Worm (Caenorhabditis elegans) whole organism, L4/young adult: Measurements from ENCODE around the gene unc-2.

Experiments used
- W03F9.2 ChIP-seq: fragments of 150-350 bp; optimal IDR thresholded peaks from 2 replicates; lab custom pipeline; 2014; ENCODE audit warnings: missing biosample characterization, missing genetic modification characterization
- dao-5 ChIP-seq: sonication (generic microtip); optimal IDR thresholded peaks from 2 replicates; lab custom pipeline; 2016; ENCODE audit warnings: missing genotype, missing genetic modification characterization, moderate library complexity, missing compliant biosample characterization
- him-1 ChIP-seq: sonication (generic microtip); optimal IDR thresholded peaks from 2 replicates; lab custom pipeline; 2016; ENCODE audit warnings: missing genotype, missing genetic modification reagents, missing genetic modification characterization, missing compliant biosample characterization

unc-2 gene

ce11 chrX:2697645-2698044 lies 65.7 kb downstream of the unc-2 start:
- TF ChIP-seq dao-5 (tag; lab: Kevin White, UChicago) (no peak), him-1 (no peak), W03F9.2 (tag; lab: Kevin White, UChicago) (no peak)

ce11 chrX:2696563-2696962 lies 66.8 kb downstream of the unc-2 start:
- TF ChIP-seq dao-5 (tag; lab: Kevin White, UChicago) (no peak), him-1 (no peak), W03F9.2 (tag; lab: Kevin White, UChicago) (no peak)

- TF ChIP-seq W03F9.2 (tag; lab: Kevin White, UChicago) (no peak), dao-5 (tag; lab: Kevin White, UChicago) (no peak), him-1 (no peak)
These were observed 68.0 kb downstream of the unc-2 start for ce11 chrX:2695292-2695691.

DNA sequence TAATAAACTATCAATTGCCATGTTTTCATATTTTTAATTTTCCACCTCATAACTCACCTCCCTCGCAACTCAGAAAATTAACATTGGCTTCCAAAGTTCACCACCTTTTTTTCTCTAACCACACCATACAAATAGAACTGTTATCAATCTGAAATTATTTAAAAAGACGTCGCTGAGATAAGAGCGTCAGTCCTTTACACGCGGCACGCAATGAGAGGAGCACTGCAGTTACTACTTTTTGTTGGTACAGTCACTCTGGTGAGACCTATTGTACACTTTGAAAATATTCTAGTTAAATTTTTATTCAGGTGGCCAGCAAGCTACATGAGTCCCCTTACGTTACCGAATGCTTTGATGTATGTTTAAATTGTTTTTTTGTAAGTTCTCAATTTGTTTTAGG lies 68.6 kb downstream of the unc-2 start, which contains the start of gene T02C5.1:
TSS of gene T02C5.1 (plus strand) at position 199 of the 400 bp plus-strand sequence.
- no peak for TF ChIP-seq him-1
- no peak for TF ChIP-seq dao-5 (tag; lab: Kevin White, UChicago)
- TF ChIP-seq W03F9.2 (tag; lab: Kevin White, UChicago) = no peak

- TF ChIP-seq dao-5 (tag; lab: Kevin White, UChicago) (no peak), W03F9.2 (tag; lab: Kevin White, UChicago) (no peak), him-1 (no peak)
These were observed 70.3 kb downstream of the unc-2 start for ce11 chrX:2693026-2693425.

- no peak for TF ChIP-seq dao-5 (tag; lab: Kevin White, UChicago)
- TF ChIP-seq him-1 = no peak
- peak; percentile 35 for TF ChIP-seq W03F9.2 (tag; lab: Kevin White, UChicago)
These were observed 74.6 kb downstream of the unc-2 start, which contains the start of gene T14G11.1 for ce11 chrX:2688583-2689220. Gene T14G11.1, plus strand, starts transcription at chrX:2688990.

- TF ChIP-seq dao-5 (tag; lab: Kevin White, UChicago) (no peak), W03F9.2 (tag; lab: Kevin White, UChicago) (peak; percentile 71), him-1 (no peak)
These were observed 76.2 kb downstream of the unc-2 start, which contains the start of gene immt-1 for ce11 chrX:2687174-2687573. Gene immt-1, minus strand, starts transcription at chrX:2687184.

- TF ChIP-seq him-1 = no peak
- no peak for TF ChIP-seq W03F9.2 (tag; lab: Kevin White, UChicago)
- TF ChIP-seq dao-5 (tag; lab: Kevin White, UChicago) = no peak
These were observed 78.9 kb downstream of the unc-2 start for ce11 chrX:2684448-2684847.

DNA sequence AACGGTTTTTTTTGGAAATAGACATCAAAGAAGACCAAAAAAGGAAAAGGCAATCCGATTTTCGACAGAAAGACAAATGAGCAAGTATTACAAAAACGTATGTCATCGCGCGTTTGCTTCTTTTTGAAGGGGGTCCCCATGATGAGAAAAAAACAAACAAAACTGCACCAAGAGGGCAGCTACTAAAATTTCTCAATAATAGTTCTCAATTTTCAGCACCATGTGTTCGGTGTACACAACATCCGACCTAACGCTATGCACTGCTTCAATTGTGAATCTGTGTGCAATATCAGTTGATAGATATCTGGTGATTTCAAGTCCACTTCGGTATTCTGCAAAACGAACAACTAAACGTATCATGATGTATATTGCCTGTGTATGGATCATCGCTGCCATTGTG lies 88.8 kb downstream of the unc-2 start:
- TF ChIP-seq him-1 (no peak), W03F9.2 (tag; lab: Kevin White, UChicago) (no peak), dao-5 (tag; lab: Kevin White, UChicago) (no peak)

- TF ChIP-seq him-1 (no peak), W03F9.2 (tag; lab: Kevin White, UChicago) (no peak), dao-5 (tag; lab: Kevin White, UChicago) (no peak)
These were observed 90.1 kb downstream of the unc-2 start, which contains the start of gene ser-7 for ce11 chrX:2673272-2673671. Gene ser-7, plus strand, starts transcription at chrX:2673572.

DNA sequence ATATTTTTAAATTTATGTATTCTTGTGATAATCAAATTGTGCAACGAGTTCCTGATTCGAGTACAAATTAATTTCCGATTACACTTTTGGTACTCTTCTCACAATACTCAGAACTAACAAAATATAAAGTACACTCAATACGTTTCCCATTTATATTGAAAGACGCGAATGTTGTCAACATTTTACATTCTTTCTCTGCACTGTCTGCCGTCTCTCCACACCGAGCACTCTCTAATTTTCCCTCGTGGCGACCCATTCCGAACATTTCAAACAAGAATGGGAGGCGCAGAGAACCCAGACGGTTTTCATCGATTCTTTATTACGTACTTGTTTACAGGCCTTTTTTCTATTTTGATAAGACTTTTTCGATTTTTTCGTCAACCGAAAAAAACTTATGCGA lies 95.5 kb downstream of the unc-2 start, which contains the start of gene C09B7.2:
TSS of gene C09B7.2 (plus strand) at position 349 of the 400 bp plus-strand sequence.
- TF ChIP-seq him-1 (no peak), dao-5 (tag; lab: Kevin White, UChicago) (no peak), W03F9.2 (tag; lab: Kevin White, UChicago) (no peak)

DNA sequence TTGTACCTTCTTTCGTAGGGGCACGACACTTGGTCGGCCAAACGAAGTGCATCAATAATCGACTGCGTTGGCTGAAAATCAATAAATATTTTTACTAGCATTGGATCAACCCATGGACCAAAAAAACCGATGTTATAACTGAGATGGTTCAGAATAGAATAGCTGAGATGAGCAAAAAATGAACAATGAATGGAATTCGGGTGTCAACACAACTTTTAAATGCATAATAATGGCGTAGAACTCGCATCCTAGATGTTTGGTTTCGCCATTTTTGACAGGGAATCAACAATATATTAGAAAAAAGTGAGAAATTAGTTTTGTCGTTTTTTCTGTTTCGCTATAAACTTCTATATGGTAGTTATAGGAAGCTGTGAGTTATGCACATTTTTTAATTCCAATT lies 99.1 kb downstream of the unc-2 start, which contains the start of gene F54G2.1:
TSS of gene F54G2.1 (minus strand) at position 101 of the 400 bp plus-strand sequence.
- TF ChIP-seq W03F9.2 (tag; lab: Kevin White, UChicago) (no peak), dao-5 (tag; lab: Kevin White, UChicago) (no peak), him-1 (no peak)

- TF ChIP-seq dao-5 (tag; lab: Kevin White, UChicago) = no peak
- TF ChIP-seq him-1 = no peak
- no peak for TF ChIP-seq W03F9.2 (tag; lab: Kevin White, UChicago)
These were observed 99.5 kb downstream of the unc-2 start for ce11 chrX:2663798-2664197.
